Fruit fly (Drosophila melanogaster) whole organism, embryonic: ENCODE data around the gene RhoGDI.

Source experiments
- ATbp ChIP-seq: fragments of 200-800 bp; sonication (Bioruptor generic); optimal IDR thresholded peaks from 2 replicates; lab custom pipeline; 2017; ENCODE audit warnings: missing biosample characterization, mild to moderate bottlenecking, missing genetic modification characterization, missing genetic modification reagents
- CG10366 ChIP-seq: fragments of 200-800 bp; sonication (Bioruptor generic); IDR thresholded peaks from 2 replicates; pipeline ENCODE4 v1.3.6; 2022; ENCODE audit warnings: missing biosample characterization, missing genetic modification characterization
- CG11560 ChIP-seq: fragments of 200-800 bp; sonication (Bioruptor generic); IDR thresholded peaks from 3 replicates; pipeline ENCODE4 v1.3.6; 2022; ENCODE audit warnings: missing biosample characterization, missing genetic modification characterization
- CG11695 ChIP-seq: fragments of 200-800 bp; sonication (Bioruptor generic); IDR thresholded peaks from 3 replicates; pipeline ENCODE4 v1.3.6; 2022; ENCODE audit warnings: missing biosample characterization, missing genetic modification characterization
- CG12071 ChIP-seq: fragments of 200-800 bp; sonication (Bioruptor generic); optimal IDR thresholded peaks from 3 replicates; lab custom pipeline; 2018; ENCODE audit warnings: missing biosample characterization, mild to moderate bottlenecking, missing genetic modification characterization
- CG12769 ChIP-seq: fragments of 200-800 bp; sonication (Bioruptor generic); optimal IDR thresholded peaks from 2 replicates; lab custom pipeline; 2019; ENCODE audit warnings: missing biosample characterization, mild to moderate bottlenecking, missing genetic modification characterization, moderate library complexity
- CG1529 ChIP-seq: fragments of 200-800 bp; sonication (Bioruptor generic); optimal IDR thresholded peaks from 3 replicates; lab custom pipeline; 2018; ENCODE audit warnings: missing biosample characterization, missing genetic modification characterization
- CG2120 ChIP-seq: fragments of 200-800 bp; sonication (Bioruptor generic); optimal IDR thresholded peaks from 3 replicates; lab custom pipeline; 2016; ENCODE audit warnings: missing biosample characterization, missing genetic modification characterization
- CG2678 ChIP-seq: fragments of 200-800 bp; sonication (Bioruptor generic); optimal IDR thresholded peaks from 3 replicates; lab custom pipeline; 2019; ENCODE audit warnings: missing biosample characterization, mild to moderate bottlenecking, missing genetic modification characterization, moderate library complexity
- CG31388 ChIP-seq: fragments of 200-800 bp; sonication (Bioruptor generic); optimal IDR thresholded peaks from 2 replicates; lab custom pipeline; 2016; ENCODE audit warnings: missing biosample characterization, missing genetic modification characterization
- CG3281 ChIP-seq: fragments of 200-800 bp; sonication (Bioruptor generic); optimal IDR thresholded peaks from 3 replicates; lab custom pipeline; 2017; ENCODE audit warnings: missing biosample characterization, mild to moderate bottlenecking, missing genetic modification characterization
- CG7271 ChIP-seq: fragments of 200-800 bp; sonication (Bioruptor generic); optimal IDR thresholded peaks from 2 replicates; lab custom pipeline; 2018; ENCODE audit warnings: missing biosample characterization, mild to moderate bottlenecking, missing genetic modification characterization, moderate library complexity
- CG9437 ChIP-seq: fragments of 200-800 bp; sonication (Bioruptor generic); optimal IDR thresholded peaks from 2 replicates; lab custom pipeline; 2018; ENCODE audit warnings: missing biosample characterization, mild to moderate bottlenecking, missing genetic modification characterization
- CG9727 ChIP-seq: fragments of 200-800 bp; sonication (Bioruptor generic); optimal IDR thresholded peaks from 3 replicates; lab custom pipeline; 2017; ENCODE audit warnings: missing biosample characterization, mild to moderate bottlenecking, missing genetic modification characterization
- CG9932 ChIP-seq: fragments of 200-800 bp; sonication (Bioruptor generic); IDR thresholded peaks from 2 replicates; pipeline ENCODE4 v1.3.6; 2022; ENCODE audit warnings: missing biosample characterization, missing genetic modification characterization
- Dbx ChIP-seq: fragments of 200-800 bp; sonication (Bioruptor generic); IDR thresholded peaks from 3 replicates; pipeline ENCODE4 v1.3.6; 2022; ENCODE audit warnings: missing biosample characterization, missing genetic modification characterization
- Drgx ChIP-seq: fragments of 200-800 bp; sonication (Bioruptor generic); IDR thresholded peaks from 2 replicates; pipeline ENCODE4 v1.3.6; 2022; ENCODE audit warnings: missing biosample characterization, missing genetic modification characterization
- HLH3B ChIP-seq: fragments of 200-800 bp; sonication (Bioruptor generic); IDR thresholded peaks from 2 replicates; pipeline ENCODE4 v1.3.6; 2022; ENCODE audit warnings: missing biosample characterization, missing genetic modification characterization
- HLH54F ChIP-seq: fragments of 200-800 bp; sonication (Bioruptor generic); optimal IDR thresholded peaks from 3 replicates; lab custom pipeline; 2016; ENCODE audit warnings: missing biosample characterization, missing genetic modification characterization
- Hr3 ChIP-seq: fragments of 200-800 bp; sonication (Bioruptor generic); optimal IDR thresholded peaks from 3 replicates; lab custom pipeline; 2016; ENCODE audit warnings: missing biosample characterization, missing genetic modification characterization
- Med ChIP-seq: fragments of 200-800 bp; sonication (Bioruptor generic); peaks from one replicate; lab custom pipeline; 2016; ENCODE audit warnings: missing biosample characterization, missing genetic modification characterization, mild to moderate bottlenecking, inconsistent platforms, moderate library complexity
- NFAT ChIP-seq: fragments of 200-800 bp; sonication (Bioruptor generic); IDR thresholded peaks from 2 replicates; pipeline ENCODE4 v1.3.6; 2022; ENCODE audit warnings: missing biosample characterization, missing genetic modification characterization
- ab ChIP-seq: fragments of 200-800 bp; sonication (Bioruptor generic); optimal IDR thresholded peaks from 2 replicates; lab custom pipeline; 2016; ENCODE audit warnings: missing biosample characterization, missing genetic modification characterization
- ato ChIP-seq: fragments of 200-800 bp; sonication (Bioruptor generic); IDR thresholded peaks from 2 replicates; pipeline ENCODE4 v1.3.6; 2022; ENCODE audit warnings: missing biosample characterization, missing genetic modification characterization; ENCODE audit not compliant: partially characterized antibody
- az2 ChIP-seq: fragments of 200-800 bp; sonication (Bioruptor generic); optimal IDR thresholded peaks from 3 replicates; lab custom pipeline; 2016; ENCODE audit warnings: missing biosample characterization, missing genetic modification characterization
- bsh ChIP-seq, 2 experiments: fragments of 200-800 bp; sonication (Bioruptor generic); optimal IDR thresholded peaks; 2 replicates each; lab custom pipeline; 2017 to 2018; ENCODE audit warnings: mild to moderate bottlenecking in 2 of 2, missing biosample characterization in 2 of 2, missing genetic modification characterization in 2 of 2, moderate library complexity in 1 of 2
- chn ChIP-seq: fragments of 200-800 bp; sonication (Bioruptor generic); optimal IDR thresholded peaks from 2 replicates; lab custom pipeline; 2016; ENCODE audit warnings: missing biosample characterization, missing genetic modification characterization
- ci ChIP-seq: fragments of 200-800 bp; sonication (Bioruptor generic); IDR thresholded peaks from 3 replicates; pipeline ENCODE4 v1.3.6; 2022; ENCODE audit warnings: missing biosample characterization, missing genetic modification characterization
- cwo ChIP-seq: fragments of 200-800 bp; sonication (Bioruptor generic); optimal IDR thresholded peaks from 3 replicates; lab custom pipeline; 2017; ENCODE audit warnings: missing biosample characterization, missing genetic modification characterization, mild to moderate bottlenecking, moderate library complexity, missing genetic modification reagents
- dan ChIP-seq: fragments of 200-800 bp; sonication (Bioruptor generic); IDR thresholded peaks from 2 replicates; pipeline ENCODE4 v1.3.6; 2022; ENCODE audit warnings: missing biosample characterization, missing genetic modification characterization
- dpn ChIP-seq, 2 experiments: fragments of 200-800 bp; sonication (Bioruptor generic); optimal IDR thresholded peaks; 3 replicates each; lab custom pipeline; 2016; ENCODE audit warnings: missing biosample characterization in 2 of 2, missing genetic modification characterization in 2 of 2
- dysf ChIP-seq: fragments of 200-800 bp; sonication (Bioruptor generic); IDR thresholded peaks from 3 replicates; pipeline ENCODE4 v1.3.6; 2022; ENCODE audit warnings: missing biosample characterization, missing genetic modification characterization
- eve ChIP-seq, 2 experiments: fragments of >200 bp; optimal IDR thresholded peaks; 2 replicates each; lab custom pipeline; 2017; ENCODE audit warnings: missing biosample characterization in 2 of 2, missing genetic modification characterization in 2 of 2
- exex ChIP-seq: fragments of 200-800 bp; sonication (Bioruptor generic); optimal IDR thresholded peaks from 4 replicates; lab custom pipeline; 2018; ENCODE audit warnings: missing biosample characterization, mild to moderate bottlenecking, missing genetic modification characterization, moderate library complexity
- gsb-n ChIP-seq: fragments of 200-800 bp; sonication (Bioruptor generic); optimal IDR thresholded peaks from 3 replicates; lab custom pipeline; 2018; ENCODE audit warnings: missing biosample characterization, mild to moderate bottlenecking, missing genetic modification characterization
- hkb ChIP-seq, 2 experiments: fragments of 200-800 bp in 1 of 2; fragments of >200 bp in 1 of 2; sonication (Bioruptor generic) in 1 of 2; IDR thresholded peaks in 1 of 2; optimal IDR thresholded peaks in 1 of 2; 2 replicates each; pipeline versions ENCODE4 v1.3.6 to Lab custom; 2017 to 2022; ENCODE audit warnings: missing biosample characterization in 1 of 2, missing genetic modification characterization in 1 of 2
- ind ChIP-seq: fragments of 200-800 bp; sonication (Bioruptor generic); optimal IDR thresholded peaks from 3 replicates; lab custom pipeline; 2016; ENCODE audit warnings: missing biosample characterization, missing genetic modification characterization
- insv ChIP-seq, 2 experiments: fragments of 200-800 bp; sonication (Bioruptor generic); optimal IDR thresholded peaks; 3 replicates each; lab custom pipeline; 2016 to 2018; ENCODE audit warnings: missing biosample characterization in 2 of 2, missing genetic modification characterization in 2 of 2
- kni ChIP-seq: fragments of 200-800 bp; sonication (Bioruptor generic); optimal IDR thresholded peaks from 3 replicates; lab custom pipeline; 2017; ENCODE audit warnings: mild to moderate bottlenecking, missing biosample characterization, missing genetic modification reagents, missing genetic modification characterization
- lilli ChIP-seq: fragments of 200-800 bp; sonication (Bioruptor generic); optimal IDR thresholded peaks from 3 replicates; lab custom pipeline; 2016; ENCODE audit warnings: missing biosample characterization, missing genetic modification characterization
- lola ChIP-seq, 3 experiments: fragments of >200 bp in 2 of 3; fragments of 200-800 bp in 1 of 3; sonication (Bioruptor generic) in 1 of 3; optimal IDR thresholded peaks; 2 replicates each; lab custom pipeline; 2017 to 2019; ENCODE audit warnings: missing biosample characterization in 3 of 3, missing genetic modification characterization in 3 of 3, mild to moderate bottlenecking in 1 of 3, moderate library complexity in 1 of 3
- mam ChIP-seq: fragments of 200-800 bp; sonication (Bioruptor generic); optimal IDR thresholded peaks from 3 replicates; lab custom pipeline; 2016; ENCODE audit warnings: missing biosample characterization, missing genetic modification characterization
- nerfin-2 ChIP-seq: fragments of 200-800 bp; sonication (Bioruptor generic); IDR thresholded peaks from 2 replicates; pipeline ENCODE4 v1.3.6; 2022; ENCODE audit warnings: missing biosample characterization, missing genetic modification characterization; ENCODE audit not compliant: partially characterized antibody
- p53 ChIP-seq: fragments of 200-800 bp; sonication (Bioruptor generic); optimal IDR thresholded peaks from 2 replicates; lab custom pipeline; 2016; ENCODE audit warnings: missing biosample characterization, missing genetic modification characterization
- pho ChIP-seq: fragments of 200-800 bp; sonication (Bioruptor generic); optimal IDR thresholded peaks from 2 replicates; lab custom pipeline; 2016; ENCODE audit warnings: missing biosample characterization, missing genetic modification characterization
- prd ChIP-seq, 3 experiments: fragments of >200 bp in 2 of 3; fragments of 200-800 bp in 1 of 3; sonication (Bioruptor generic) in 1 of 3; optimal IDR thresholded peaks in 2 of 3; IDR thresholded peaks in 1 of 3; 2 replicates in 2 of 3; 3 replicates in 1 of 3; pipeline versions ENCODE4 v1.3.6 to Lab custom; 2017 to 2022; ENCODE audit warnings: missing biosample characterization in 1 of 3, missing genetic modification characterization in 1 of 3
- slp2 ChIP-seq: fragments of 200-800 bp; sonication (Bioruptor generic); optimal IDR thresholded peaks from 2 replicates; lab custom pipeline; 2016; ENCODE audit warnings: missing biosample characterization, missing genetic modification characterization
- tio ChIP-seq: fragments of 200-800 bp; sonication (Bioruptor generic); optimal IDR thresholded peaks from 2 replicates; lab custom pipeline; 2017; ENCODE audit warnings: missing biosample characterization, missing genetic modification characterization, inconsistent platforms
- wor ChIP-seq: fragments of 200-800 bp; sonication (Bioruptor generic); IDR thresholded peaks from 2 replicates; pipeline ENCODE4 v1.3.6; 2022; ENCODE audit warnings: missing biosample characterization, missing genetic modification characterization
- zfh1 ChIP-seq: fragments of 200-800 bp; sonication (Bioruptor generic); IDR thresholded peaks from 3 replicates; pipeline ENCODE4 v1.3.6; 2022; ENCODE audit warnings: missing biosample characterization, missing genetic modification characterization

RhoGDI gene

DNA sequence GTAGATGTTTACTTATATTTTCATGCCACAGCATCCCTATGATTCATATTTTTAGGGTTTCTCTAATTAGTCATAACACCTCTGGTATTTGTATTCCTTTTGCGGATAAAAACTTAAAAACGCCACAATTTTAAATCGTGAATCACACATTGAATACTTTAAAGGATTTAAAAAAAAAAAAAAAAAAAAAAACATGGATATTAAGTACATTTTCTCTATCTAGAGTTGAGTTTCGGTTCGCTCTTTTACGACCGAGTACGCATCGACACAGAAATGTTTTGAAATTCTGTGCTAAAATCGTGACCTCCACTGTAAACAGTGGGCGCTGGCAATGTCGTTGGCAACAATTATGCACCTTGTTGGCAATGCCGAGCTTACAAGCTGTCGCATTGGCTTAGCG, 23.1 kb upstream of the RhoGDI start (continued):
- TF ChIP-seq lilli (GFP tag; lab: Kevin White, UChicago) (peak; percentile 44), p53 (GFP tag; lab: Kevin White, UChicago) (no peak), Drgx (peak; percentile 50), Med (peak; percentile 80), ab (GFP tag; lab: Kevin White, UChicago) (no peak), ATbp (GFP tag; lab: Kevin White, UChicago) (no peak), wor (no peak), CG2678 (no peak), mam (GFP tag; lab: Kevin White, UChicago) (no peak), CG10366 (GFP tag; lab: Robert Waterston, UW) (peak; percentile 34; the same call in 1 of the 2 replicates), dpn (GFP tag; optimal IDR thresholded peaks at IDR 0.05; lab: Kevin White, UChicago) (peak in 1 of 2 experiments; percentile 13), tio (GFP tag; lab: Kevin White, UChicago) (peak; percentile 39), CG9932 (peak; percentile 41), CG3281 (GFP tag; lab: Kevin White, UChicago) (no peak), CG12071 (GFP tag; lab: Kevin White, UChicago) (no peak), eve (GFP tag; optimal IDR thresholded peaks at IDR 0.05; lab: Kevin White, UChicago) (no peak), chn (GFP tag; lab: Kevin White, UChicago) (peak; percentile 10), Hr3 (GFP tag; lab: Kevin White, UChicago) (peak; percentile 12), CG11695 (GFP tag; lab: Robert Waterston, UW) (0 out of 3 replicates have a peak, but pooled peaks have one; percentile 8), lola (GFP tag; optimal IDR thresholded peaks at IDR 0.05; lab: Kevin White, UChicago) (no peak), zfh1 (no peak), pho (GFP tag; lab: Kevin White, UChicago) (peak; percentile 35), dan (no peak), bsh (GFP tag; optimal IDR thresholded peaks at IDR 0.05; lab: Kevin White, UChicago) (peak in 1 of 2 experiments; percentile 21), CG2120 (peak; percentile 51), HLH3B (no peak), slp2 (GFP tag; lab: Kevin White, UChicago) (peak; percentile 4), CG1529 (GFP tag; lab: Kevin White, UChicago) (no peak), cwo (GFP tag; lab: Kevin White, UChicago) (no peak), az2 (GFP tag; lab: Kevin White, UChicago) (peak; percentile 17), CG7271 (tag; lab: Kevin White, UChicago) (no peak), CG9437 (GFP tag; lab: Kevin White, UChicago) (no peak), ci (GFP tag; lab: Robert Waterston, UW) (peak; percentile 46; the same call in 1 of the 3 replicates), CG12769 (no peak), hkb (optimal IDR thresholded peaks at IDR 0.05; lab: Kevin White, UChicago) (no peak), hkb (GFP tag; IDR thresholded peaks at IDR 0.05; lab: Robert Waterston, UW) (0 out of 2 replicates have a peak, but pooled peaks have one; percentile 38), insv (GFP tag; optimal IDR thresholded peaks at IDR 0.05; lab: Kevin White, UChicago) (no peak), dysf (0 out of 3 replicates have a peak, but pooled peaks have one; percentile 34), CG11560 (tag; lab: Robert Waterston, UW) (no peak), nerfin-2 (no peak), prd (optimal IDR thresholded peaks at IDR 0.05; lab: Kevin White, UChicago) (no peak), prd (GFP tag; IDR thresholded peaks at IDR 0.05; lab: Robert Waterston, UW) (0 out of 3 replicates have a peak, but pooled peaks have one; percentile 16), Dbx (0 out of 3 replicates have a peak, but pooled peaks have one; percentile 33), exex (no peak), ind (GFP tag; lab: Kevin White, UChicago) (no peak), NFAT (GFP tag; lab: Robert Waterston, UW) (no peak), HLH54F (GFP tag; lab: Kevin White, UChicago) (peak; percentile 17), CG9727 (peak; percentile 12), gsb-n (tag; lab: Kevin White, UChicago) (no peak), kni (GFP tag; lab: Kevin White, UChicago) (no peak), CG31388 (GFP tag; lab: Kevin White, UChicago) (no peak), ato (GFP tag; lab: Robert Waterston, UW) (no peak)
